Worm (Caenorhabditis elegans) whole organism, late embryonic: ENCODE results near the gene cyn-16.

Experiments used
- ceh-14 ChIP-seq: sonication (generic microtip); optimal IDR thresholded peaks from 2 replicates; lab custom pipeline; 2016; ENCODE audit warnings: missing genotype, missing genetic modification characterization, missing compliant biosample characterization
- ceh-19 ChIP-seq: fragments of 200-800 bp; sonication (Bioruptor generic); optimal IDR thresholded peaks from 2 replicates; lab custom pipeline; 2018; ENCODE audit warnings: mild to moderate bottlenecking, missing genetic modification characterization, missing compliant biosample characterization
- ceh-30 ChIP-seq: fragments of 150-350 bp; optimal IDR thresholded peaks from 2 replicates; lab custom pipeline; 2014; ENCODE audit warnings: missing biosample characterization, missing genetic modification characterization
- dve-1 ChIP-seq: sonication (generic microtip); optimal IDR thresholded peaks from 2 replicates; lab custom pipeline; 2017; ENCODE audit warnings: antibody characterized with exemption, mild to moderate bottlenecking, missing genetic modification characterization, missing compliant biosample characterization
- ets-4 ChIP-seq: sonication (generic microtip); optimal IDR thresholded peaks from 2 replicates; lab custom pipeline; 2016; ENCODE audit warnings: missing genetic modification characterization, missing compliant biosample characterization
- fkh-6 ChIP-seq: sonication (generic microtip); optimal IDR thresholded peaks from 2 replicates; lab custom pipeline; 2016; ENCODE audit warnings: missing genetic modification characterization, missing compliant biosample characterization
- hlh-30 ChIP-seq: sonication (generic microtip); optimal IDR thresholded peaks from 2 replicates; lab custom pipeline; 2017; ENCODE audit warnings: antibody characterized with exemption, missing genetic modification characterization, missing compliant biosample characterization; ENCODE audit not compliant: insufficient read depth
- pag-3 ChIP-seq: sonication (generic microtip); optimal IDR thresholded peaks from 2 replicates; lab custom pipeline; 2016; ENCODE audit warnings: missing compliant biosample characterization, missing genetic modification characterization, borderline replicate concordance

DNA sequence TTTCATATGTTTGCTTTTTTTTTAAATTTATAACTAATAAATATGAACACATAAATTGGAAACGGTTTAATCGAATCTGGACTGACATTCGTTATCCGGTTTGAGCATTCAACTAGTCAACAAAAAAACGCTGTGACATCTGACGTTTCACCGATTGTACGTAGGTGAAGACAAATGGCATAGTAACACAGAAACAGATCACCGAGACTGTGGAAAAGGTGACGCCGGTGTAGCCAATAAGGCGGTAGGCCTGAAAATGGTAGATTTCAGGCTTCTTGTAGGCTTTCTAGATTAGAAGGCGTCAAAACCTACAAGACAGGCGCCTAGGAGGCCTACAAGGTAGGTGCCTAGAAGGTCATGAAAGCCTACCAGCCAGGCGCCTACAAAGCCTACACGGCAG, 34.7 kb upstream of the cyn-16 start:
- TF ChIP-seq pag-3 (tag; lab: Kevin White, UChicago): no peak
- no peak for TF ChIP-seq fkh-6 (tag; lab: Kevin White, UChicago)
- no peak for TF ChIP-seq dve-1 (tag; lab: Kevin White, UChicago)
- TF ChIP-seq ceh-30: no peak
- no peak for TF ChIP-seq ets-4
- TF ChIP-seq hlh-30 (tag; lab: Kevin White, UChicago): no peak
- TF ChIP-seq ceh-14 (tag; lab: Kevin White, UChicago): no peak
- no peak for TF ChIP-seq ceh-19 (GFP tag; lab: Kevin White, UChicago)
